Worm (Caenorhabditis elegans): ENCODE measurements around the gene F46F5.7.
"Not testable (repeated sequence)": the region's sequence is repeated elsewhere in the genome, so short reads cannot be mapped to it uniquely, and the experiment has no call there.

- TF ChIP-seq hsf-1 (GFP tag; IDR thresholded peaks at IDR 0.05); him-1 (tag; optimal IDR thresholded peaks at IDR 0.05); xnd-1 (tag; optimal IDR thresholded peaks at IDR 0.05); ama-1 (optimal IDR thresholded peaks at IDR 0.05); ama-1 (GFP tag; optimal IDR thresholded peaks at IDR 0.05); ztf-6 (GFP tag; IDR thresholded peaks at IDR 0.05); attf-3 (GFP tag; conservative IDR thresholded peaks at IDR 0.05); nfya-1 (tag; optimal IDR thresholded peaks at IDR 0.05; ENCODE audit: borderline replicate concordance, insufficient read depth); ztf-25 (GFP tag; IDR thresholded peaks at IDR 0.05); efl-1 (GFP tag; optimal IDR thresholded peaks at IDR 0.05); somi-1 (GFP tag; optimal IDR thresholded peaks at IDR 0.05); F33H1.4 (GFP tag; IDR thresholded peaks at IDR 0.05): not testable (repeated sequence)
Measured at ce11 chrII:822730-823129, 2.3 kb upstream of the F46F5.7 start, which contains the start of gene msrp-4.

All from whole organism, young adult.